Worm (Caenorhabditis elegans) whole organism, young adult: Measurements from ENCODE around the gene B0348.1.
A peak's percentile ranks its signal among the peaks of the same experiment; 100 is the strongest.

ENCODE experiments used
- B0019.2 ChIP-seq: fragments of 200-800 bp; sonication (Bioruptor generic); conservative IDR thresholded peaks from 2 replicates; pipeline ENCODE4 v1.3.6; 2022; ENCODE audit warnings: missing genetic modification reagents, missing genetic modification characterization, missing compliant biosample characterization
- B0261.1 ChIP-seq: sonication (generic microtip); optimal IDR thresholded peaks from 2 replicates; lab custom pipeline; 2016; ENCODE audit warnings: mild to moderate bottlenecking, missing genetic modification characterization, moderate library complexity, missing compliant biosample characterization
- C06A6.2 ChIP-seq: fragments of 200-800 bp; sonication (Bioruptor generic); conservative IDR thresholded peaks from 2 replicates; pipeline ENCODE4 v1.3.6; 2022; ENCODE audit warnings: missing genetic modification characterization, missing compliant biosample characterization
- F33H1.4 ChIP-seq: fragments of 200-800 bp; sonication (Bioruptor generic); IDR thresholded peaks from 2 replicates; pipeline ENCODE4 v1.3.6; 2022; ENCODE audit warnings: missing genetic modification reagents, missing genetic modification characterization, missing compliant biosample characterization
- F55B11.4 ChIP-seq: sonication (generic microtip); optimal IDR thresholded peaks from 2 replicates; lab custom pipeline; 2016; ENCODE audit warnings: missing compliant biosample characterization, missing genetic modification characterization, borderline replicate concordance; ENCODE audit not compliant: insufficient read depth
- F57C9.4 ChIP-seq: sonication (generic microtip); optimal IDR thresholded peaks from 2 replicates; lab custom pipeline; 2017; ENCODE audit warnings: mild to moderate bottlenecking, missing genetic modification characterization, missing compliant biosample characterization
- K11D2.4 ChIP-seq: fragments of 200-800 bp; sonication (Bioruptor generic); IDR thresholded peaks from 2 replicates; pipeline ENCODE4 v1.3.6; 2022; ENCODE audit warnings: missing genetic modification reagents, missing genetic modification characterization, missing compliant biosample characterization
- T26A5.8 ChIP-seq: sonication (generic microtip); optimal IDR thresholded peaks from 2 replicates; lab custom pipeline; 2016; ENCODE audit warnings: missing genetic modification characterization, missing compliant biosample characterization
- Y53G8AR.9 ChIP-seq: fragments of 200-800 bp; sonication (Bioruptor generic); conservative IDR thresholded peaks from 2 replicates; pipeline ENCODE4 v1.3.6; 2022; ENCODE audit warnings: missing genetic modification reagents, missing genetic modification characterization, missing compliant biosample characterization
- Y56A3A.18 ChIP-seq: fragments of 200-800 bp; sonication (Bioruptor generic); IDR thresholded peaks from 2 replicates; pipeline ENCODE4 v1.3.6; 2022; ENCODE audit warnings: missing genetic modification reagents, missing genetic modification characterization, missing compliant biosample characterization
- Y67H2A.10 ChIP-seq: fragments of 200-800 bp; sonication (Bioruptor generic); conservative IDR thresholded peaks from 2 replicates; pipeline ENCODE4 v1.3.6; 2022; ENCODE audit warnings: missing genetic modification reagents, missing genetic modification characterization, missing compliant biosample characterization
- Y79H2A.3 ChIP-seq: fragments of 200-800 bp; sonication (Bioruptor generic); conservative IDR thresholded peaks from 2 replicates; pipeline ENCODE4 v1.3.6; 2022; ENCODE audit warnings: missing genetic modification reagents, missing genetic modification characterization, missing compliant biosample characterization
- akir-1 ChIP-seq: fragments of 200-800 bp; sonication (Bioruptor generic); optimal IDR thresholded peaks from 2 replicates; lab custom pipeline; 2018; ENCODE audit warnings: mild to moderate bottlenecking, missing genetic modification characterization, moderate library complexity, missing compliant biosample characterization
- aptf-3 ChIP-seq: fragments of 200-800 bp; sonication (Bioruptor generic); IDR thresholded peaks from 2 replicates; pipeline ENCODE4 v1.3.6; 2022; ENCODE audit warnings: missing genetic modification characterization, missing compliant biosample characterization
- athp-1 ChIP-seq: sonication (generic microtip); optimal IDR thresholded peaks from 2 replicates; lab custom pipeline; 2017; ENCODE audit warnings: mild to moderate bottlenecking, missing genetic modification characterization, missing compliant biosample characterization
- bed-1 ChIP-seq: fragments of 200-800 bp; sonication (Bioruptor generic); IDR thresholded peaks from 2 replicates; pipeline ENCODE4 v1.3.6; 2022; ENCODE audit warnings: missing genetic modification reagents, missing genetic modification characterization, missing compliant biosample characterization
- cebp-2 ChIP-seq: fragments of 200-800 bp; sonication (Bioruptor generic); IDR thresholded peaks from 2 replicates; pipeline ENCODE4 v1.3.6; 2022; ENCODE audit warnings: missing genetic modification characterization, missing compliant biosample characterization
- ceh-100 ChIP-seq: fragments of 200-800 bp; sonication (Bioruptor generic); IDR thresholded peaks from 2 replicates; pipeline ENCODE4 v1.3.6; 2022; ENCODE audit warnings: missing genetic modification reagents, missing genetic modification characterization, missing compliant biosample characterization
- chd-7 ChIP-seq: sonication (generic microtip); optimal IDR thresholded peaks from 2 replicates; lab custom pipeline; 2016; ENCODE audit warnings: mild to moderate bottlenecking, missing genetic modification characterization, moderate library complexity, missing compliant biosample characterization
- die-1 ChIP-seq: sonication (generic microtip); optimal IDR thresholded peaks from 2 replicates; lab custom pipeline; 2016; ENCODE audit warnings: missing genotype, mild to moderate bottlenecking, missing genetic modification characterization, missing compliant biosample characterization
- dox-1 ChIP-seq: fragments of 200-800 bp; sonication (Bioruptor generic); IDR thresholded peaks from 2 replicates; pipeline ENCODE4 v1.3.6; 2022; ENCODE audit warnings: missing genetic modification reagents, missing genetic modification characterization, missing compliant biosample characterization
- egl-18 ChIP-seq: fragments of 200-800 bp; sonication (Bioruptor generic); IDR thresholded peaks from 2 replicates; pipeline ENCODE4 v1.3.6; 2022; ENCODE audit warnings: missing genetic modification reagents, missing genetic modification characterization, missing compliant biosample characterization
- egl-44 ChIP-seq: fragments of 200-800 bp; sonication (Bioruptor generic); IDR thresholded peaks from 2 replicates; pipeline ENCODE4 v1.3.6; 2022; ENCODE audit warnings: missing genetic modification reagents, missing genetic modification characterization, missing compliant biosample characterization
- fkh-3 ChIP-seq: sonication (generic microtip); optimal IDR thresholded peaks from 2 replicates; lab custom pipeline; 2016; ENCODE audit warnings: mild to moderate bottlenecking, missing genetic modification characterization, missing compliant biosample characterization
- hmg-20 ChIP-seq: fragments of 200-800 bp; sonication (Bioruptor generic); IDR thresholded peaks from 2 replicates; pipeline ENCODE4 v1.3.6; 2022; ENCODE audit warnings: missing genetic modification reagents, missing genetic modification characterization, missing compliant biosample characterization
- hrde-1 ChIP-seq: sonication (generic microtip); optimal IDR thresholded peaks from 2 replicates; lab custom pipeline; 2016; ENCODE audit warnings: missing genetic modification characterization, mild to moderate bottlenecking, missing compliant biosample characterization, moderate library complexity, missing genotype, missing genetic modification reagents, borderline replicate concordance
- hsf-1 ChIP-seq: fragments of 200-800 bp; sonication (Bioruptor generic); IDR thresholded peaks from 2 replicates; pipeline ENCODE4 v1.3.6; 2022; ENCODE audit warnings: missing genetic modification reagents, missing genetic modification characterization, missing compliant biosample characterization
- let-526 ChIP-seq: fragments of 200-800 bp; sonication (Bioruptor generic); IDR thresholded peaks from 2 replicates; pipeline ENCODE4 v1.3.6; 2022; ENCODE audit warnings: missing genetic modification reagents, missing genetic modification characterization, missing compliant biosample characterization
- lsy-27 ChIP-seq: sonication (generic microtip); optimal IDR thresholded peaks from 2 replicates; lab custom pipeline; 2017; ENCODE audit warnings: missing genetic modification characterization, mild to moderate bottlenecking, missing compliant biosample characterization, antibody characterized with exemption, missing genotype, borderline replicate concordance; ENCODE audit not compliant: insufficient read depth
- madf-10 ChIP-seq: sonication (generic microtip); optimal IDR thresholded peaks from 2 replicates; lab custom pipeline; 2016; ENCODE audit warnings: mild to moderate bottlenecking, missing genetic modification characterization, missing compliant biosample characterization
- madf-3 ChIP-seq: fragments of 200-800 bp; sonication (Bioruptor generic); IDR thresholded peaks from 2 replicates; pipeline ENCODE4 v1.3.6; 2022; ENCODE audit warnings: missing genetic modification reagents, missing genetic modification characterization, missing compliant biosample characterization
- mcd-1 ChIP-seq: fragments of 200-800 bp; sonication (Bioruptor generic); IDR thresholded peaks from 2 replicates; pipeline ENCODE4 v1.3.6; 2022; ENCODE audit warnings: missing genetic modification reagents, missing genetic modification characterization, missing compliant biosample characterization
- nfya-2 ChIP-seq: fragments of 200-800 bp; sonication (Bioruptor generic); IDR thresholded peaks from 2 replicates; pipeline ENCODE4 v1.3.6; 2022; ENCODE audit warnings: missing genetic modification reagents, missing genetic modification characterization, missing compliant biosample characterization
- nfyb-1 ChIP-seq: fragments of 200-800 bp; sonication (Bioruptor generic); IDR thresholded peaks from 2 replicates; pipeline ENCODE4 v1.3.6; 2022; ENCODE audit warnings: missing genetic modification reagents, missing genetic modification characterization, missing compliant biosample characterization
- nhr-120 ChIP-seq: fragments of 200-800 bp; sonication (Bioruptor generic); IDR thresholded peaks from 2 replicates; pipeline ENCODE4 v1.3.6; 2022; ENCODE audit warnings: missing genetic modification characterization, missing compliant biosample characterization
- pbrm-1 ChIP-seq: fragments of 200-800 bp; sonication (Bioruptor generic); IDR thresholded peaks from 2 replicates; pipeline ENCODE4 v1.3.6; 2022; ENCODE audit warnings: missing genetic modification reagents, missing genetic modification characterization, missing compliant biosample characterization
- pha-4 ChIP-seq: fragments of 150-350 bp; sonication (generic microtip); optimal IDR thresholded peaks from 2 replicates; lab custom pipeline; 2014; ENCODE audit warnings: missing biosample characterization, missing genetic modification reagents, missing genetic modification characterization
- rcor-1 ChIP-seq: fragments of 200-800 bp; sonication (Bioruptor generic); IDR thresholded peaks from 2 replicates; pipeline ENCODE4 v1.3.6; 2022; ENCODE audit warnings: missing genetic modification reagents, missing genetic modification characterization, missing compliant biosample characterization
- sdz-38 ChIP-seq: sonication (generic microtip); optimal IDR thresholded peaks from 2 replicates; lab custom pipeline; 2016; ENCODE audit warnings: missing genotype, missing genetic modification characterization, missing compliant biosample characterization
- snpc-1.1 ChIP-seq: sonication (generic microtip); optimal IDR thresholded peaks from 2 replicates; lab custom pipeline; 2017; ENCODE audit warnings: missing genetic modification characterization, mild to moderate bottlenecking, missing compliant biosample characterization, antibody characterized with exemption, moderate library complexity, missing genotype, missing genetic modification reagents; ENCODE audit not compliant: insufficient read depth
- tbp1 ChIP-seq: fragments of 200-800 bp; sonication (Bioruptor generic); optimal IDR thresholded peaks from 2 replicates; lab custom pipeline; 2018; ENCODE audit warnings: mild to moderate bottlenecking, missing genetic modification characterization, missing compliant biosample characterization
- tbx-9 ChIP-seq: sonication (generic microtip); optimal IDR thresholded peaks from 2 replicates; lab custom pipeline; 2016; ENCODE audit warnings: borderline replicate concordance, missing genetic modification characterization, inconsistent platforms, missing compliant biosample characterization
- xnd-1 ChIP-seq: sonication (generic microtip); optimal IDR thresholded peaks from 2 replicates; lab custom pipeline; 2016; ENCODE audit warnings: missing genotype, missing genetic modification reagents, missing genetic modification characterization, missing compliant biosample characterization
- zfh-2 ChIP-seq: fragments of 200-800 bp; sonication (Bioruptor generic); conservative IDR thresholded peaks from 2 replicates; pipeline ENCODE4 v1.3.6; 2022; ENCODE audit warnings: missing genetic modification reagents, missing genetic modification characterization, missing compliant biosample characterization
- ztf-25 ChIP-seq: fragments of 200-800 bp; sonication (Bioruptor generic); IDR thresholded peaks from 2 replicates; pipeline ENCODE4 v1.3.6; 2022; ENCODE audit warnings: missing genetic modification reagents, missing genetic modification characterization, missing compliant biosample characterization
- ztf-26 ChIP-seq: sonication (generic microtip); optimal IDR thresholded peaks from 2 replicates; lab custom pipeline; 2017; ENCODE audit warnings: missing genetic modification characterization, missing compliant biosample characterization
- ztf-28 ChIP-seq: fragments of 200-800 bp; sonication (Bioruptor generic); IDR thresholded peaks from 2 replicates; pipeline ENCODE4 v1.3.6; 2022; ENCODE audit warnings: missing genetic modification reagents, missing genetic modification characterization, missing compliant biosample characterization

Gene B0348.1

ce11 chrV:48622-49021 is at the start of gene B0348.1:
TSS of gene B0348.1 (plus strand) at chrV:48922.
- TF ChIP-seq hmg-20 (no peak), hsf-1 (GFP tag; lab: Robert Waterston, UW) (no peak), T26A5.8 (no peak), nfya-2 (GFP tag; lab: Robert Waterston, UW) (no peak), hrde-1 (no peak), ztf-28 (GFP tag; lab: Robert Waterston, UW) (no peak), rcor-1 (GFP tag; lab: Robert Waterston, UW) (no peak)

- TF ChIP-seq pha-4 (tag; lab: Kevin White, UChicago) = no peak
- no peak for TF ChIP-seq cebp-2 (GFP tag; lab: Robert Waterston, UW)
- no peak for TF ChIP-seq madf-10 (tag; lab: Kevin White, UChicago)
- TF ChIP-seq dox-1 (GFP tag; lab: Robert Waterston, UW) = no peak
- no peak for TF ChIP-seq nhr-120
- no peak for TF ChIP-seq Y53G8AR.9 (GFP tag; lab: Robert Waterston, UW)
- no peak for TF ChIP-seq F33H1.4 (GFP tag; lab: Robert Waterston, UW)
- no peak for TF ChIP-seq F55B11.4 (tag; lab: Kevin White, UChicago)
- TF ChIP-seq egl-44 (GFP tag; lab: Robert Waterston, UW) = no peak
- TF ChIP-seq K11D2.4 = no peak
- no peak for TF ChIP-seq tbx-9 (tag; lab: Kevin White, UChicago)
- no peak for TF ChIP-seq T26A5.8
Observed at ce11 chrV:1335-1734, 47.4 kb upstream of the B0348.1 start, which contains the start of gene idpp-2. TSS of gene idpp-2 (plus strand) at chrV:1635.

- TF ChIP-seq Y67H2A.10 (GFP tag; lab: Robert Waterston, UW) (no peak), die-1 (no peak), B0019.2 (no peak), B0261.1 (no peak), mcd-1 (GFP tag; lab: Robert Waterston, UW) (peak; percentile 26; the same call in 1 of the 2 replicates), egl-18 (GFP tag; lab: Robert Waterston, UW) (no peak), akir-1 (no peak), xnd-1 (peak; percentile 1), athp-1 (tag; lab: Kevin White, UChicago) (peak; percentile 63), Y79H2A.3 (GFP tag; lab: Robert Waterston, UW) (0 out of 2 replicates have a peak, but pooled peaks have one; percentile 52), let-526 (no peak), ceh-100 (GFP tag; lab: Robert Waterston, UW) (peak; percentile 15; the same call in 1 of the 2 replicates), C06A6.2 (GFP tag; lab: Robert Waterston, UW) (no peak), snpc-1.1 (tag; lab: Kevin White, UChicago) (peak; percentile 65), zfh-2 (GFP tag; lab: Robert Waterston, UW) (no peak), lsy-27 (tag; lab: Kevin White, UChicago) (no peak), ztf-26 (tag; lab: Kevin White, UChicago) (no peak), nfyb-1 (GFP tag; lab: Robert Waterston, UW) (no peak), ztf-25 (GFP tag; lab: Robert Waterston, UW) (no peak), bed-1 (GFP tag; lab: Robert Waterston, UW) (no peak), Y56A3A.18 (no peak), madf-3 (GFP tag; lab: Robert Waterston, UW) (peak; percentile 26; the same call in 1 of the 2 replicates), sdz-38 (tag; lab: Kevin White, UChicago) (no peak), tbp1 (GFP tag; lab: Kevin White, UChicago) (no peak), fkh-3 (tag; lab: Kevin White, UChicago) (no peak), aptf-3 (no peak), F55B11.4 (tag; lab: Kevin White, UChicago) (no peak), chd-7 (tag; lab: Kevin White, UChicago) (no peak), F57C9.4 (tag; lab: Kevin White, UChicago) (no peak), pbrm-1 (no peak; the same call in 1 of the 2 replicates)
Observed at ce11 chrV:6271-6670, 42.5 kb upstream of the B0348.1 start.
